Fruit fly (Drosophila melanogaster) whole organism, wandering third instar larva: ENCODE measurements around the gene CG11417.

Experiments used
- Hr83 ChIP-seq: fragments of 200-300 bp; sonication (Bioruptor generic); optimal IDR thresholded peaks from 2 replicates; lab custom pipeline; 2016; ENCODE audit warnings: missing biosample characterization, mild to moderate bottlenecking, missing genetic modification characterization, moderate library complexity; ENCODE audit not compliant: poor library complexity, severe bottlenecking
- Rel ChIP-seq, 2 experiments: fragments of 200-800 bp; sonication (Bioruptor generic) in 1 of 2; optimal IDR thresholded peaks; 2 replicates in 1 of 2; 3 replicates in 1 of 2; lab custom pipeline; 2016 to 2019; ENCODE audit warnings: mild to moderate bottlenecking in 2 of 2, missing biosample characterization in 2 of 2, missing genetic modification characterization in 2 of 2, moderate library complexity in 1 of 2
- Vsx2 ChIP-seq: fragments of 200-300, 225-300 bp; sonication (Bioruptor generic); optimal IDR thresholded peaks from 2 replicates; lab custom pipeline; 2018; ENCODE audit warnings: missing biosample characterization, missing genetic modification characterization; ENCODE audit not compliant: partially characterized antibody
- br ChIP-seq: fragments of 200-800 bp; sonication (Bioruptor generic); optimal IDR thresholded peaks from 2 replicates; lab custom pipeline; 2016; ENCODE audit warnings: missing biosample characterization, missing genetic modification characterization
- psq ChIP-seq: fragments of 200-800 bp; sonication (Bioruptor generic); optimal IDR thresholded peaks from 3 replicates; lab custom pipeline; 2017; ENCODE audit warnings: missing biosample characterization, mild to moderate bottlenecking, missing genetic modification characterization, moderate library complexity

- TF ChIP-seq Vsx2 (GFP tag; lab: Kevin White, UChicago) (no peak), Hr83 (GFP tag; lab: Kevin White, UChicago) (no peak), Rel (GFP tag; optimal IDR thresholded peaks at IDR 0.05; lab: Kevin White, UChicago) (no peak), Rel (tag; optimal IDR thresholded peaks at IDR 0.05; lab: Kevin White, UChicago) (no peak), br (GFP tag; lab: Kevin White, UChicago) (no peak), psq (GFP tag; lab: Kevin White, UChicago) (no peak)
Observed at dm6 chrX:1341528-1341927, 12.3 kb upstream of the CG11417 start, which contains the start of gene CG11409.
